Worm (Caenorhabditis elegans) whole organism, L3 larva: ENCODE measurements around the gene zip-11.

Experiments
- egl-27 ChIP-seq: sonication (generic microtip); optimal IDR thresholded peaks from 4 replicates; lab custom pipeline; 2017; ENCODE audit warnings: missing biosample characterization, missing genetic modification reagents, missing genetic modification characterization
- nhr-12 ChIP-seq: fragments of 150-350 bp; optimal IDR thresholded peaks from 2 replicates; lab custom pipeline; 2014; ENCODE audit warnings: missing biosample characterization, missing genetic modification characterization

DNA sequence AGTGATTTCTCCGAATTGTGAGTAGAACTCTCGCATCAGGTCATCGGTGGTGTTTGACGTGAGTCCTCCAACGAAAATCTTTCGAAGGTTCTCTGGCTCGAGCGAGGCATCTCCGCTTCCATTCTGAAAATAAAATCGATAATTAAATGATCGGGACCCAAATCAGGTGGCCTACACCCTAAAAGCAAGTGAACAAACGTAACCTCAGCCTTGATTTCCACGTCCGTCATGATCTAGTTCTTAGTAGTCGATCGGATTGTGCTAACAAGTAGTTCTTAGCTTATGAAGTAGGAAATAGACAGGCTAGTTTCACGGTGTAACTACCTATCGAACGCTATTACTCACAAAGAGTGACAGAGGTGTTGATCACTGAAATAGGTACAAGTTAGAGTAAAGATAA, 27.1 kb downstream of the zip-11 start:
- TF ChIP-seq nhr-12 (tag; lab: Kevin White, UChicago) (no peak), egl-27 (tag; lab: Kevin White, UChicago) (no peak)
